Fruit fly (Drosophila melanogaster): ENCODE measurements around the gene mtm.
A peak's percentile ranks its signal among the peaks of the same experiment; 100 is the strongest.

DNA sequence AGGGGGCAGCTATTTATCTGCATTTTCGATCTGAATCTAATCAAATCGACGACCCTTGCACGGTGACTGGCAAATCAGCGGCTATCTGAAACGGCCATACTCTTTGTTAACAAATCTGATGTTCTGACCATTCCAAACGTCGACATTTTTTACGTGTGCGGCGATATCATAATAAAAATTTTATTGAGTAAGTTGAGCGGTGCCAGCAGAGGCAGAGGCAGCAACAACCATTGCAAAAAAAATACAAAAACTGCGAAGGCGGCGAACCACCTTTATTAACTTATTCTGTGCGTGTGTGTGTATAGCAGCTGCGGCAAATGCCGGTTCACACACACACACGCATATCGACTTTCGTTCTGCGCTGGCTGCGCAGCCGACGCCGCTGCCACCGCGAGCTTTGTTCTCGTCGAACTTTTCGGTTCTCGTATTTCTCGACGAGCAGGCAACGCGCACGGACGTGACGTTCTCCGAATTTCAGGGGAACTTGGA, 45.4 kb upstream of the mtm start, which contains the start of gene Kr-h1:
- TF ChIP-seq vfl (GFP tag; optimal IDR thresholded peaks at IDR 0.05) = no peak
- TF ChIP-seq hbn (GFP tag; IDR thresholded peaks at IDR 0.05; ENCODE audit: partially characterized antibody) = no peak
- no peak for TF ChIP-seq CG2678 (tag; optimal IDR thresholded peaks at IDR 0.05)
- peak; percentile 63; the same call in 1 of the 2 replicates for TF ChIP-seq CG42726 (GFP tag; IDR thresholded peaks at IDR 0.05; ENCODE audit: partially characterized antibody)
- TF ChIP-seq CG12104 (GFP tag; optimal IDR thresholded peaks at IDR 0.05) = no peak
- TF ChIP-seq CG1529 (GFP tag; optimal IDR thresholded peaks at IDR 0.05) = no peak
- TF ChIP-seq psq (GFP tag; optimal IDR thresholded peaks at IDR 0.05) = no peak
- TF ChIP-seq Jarid2 (GFP tag; optimal IDR thresholded peaks at IDR 0.05) = peak; percentile 33
- no peak for TF ChIP-seq Xrp1 (GFP tag; IDR thresholded peaks at IDR 0.05)

All from whole organism, embryonic.